Worm (Caenorhabditis elegans): ENCODE results near the gene ZK822.9.

- TF ChIP-seq T22C8.4 (GFP tag; IDR thresholded peaks at IDR 0.05) (no peak), ztf-23 (GFP tag; IDR thresholded peaks at IDR 0.05) (no peak), tab-1 (GFP tag; IDR thresholded peaks at IDR 0.05) (no peak), med-1 (GFP tag; optimal IDR thresholded peaks at IDR 0.05; ENCODE audit: insufficient read depth) (no peak), flt-1 (GFP tag; IDR thresholded peaks at IDR 0.05) (no peak), klf-2 (GFP tag; conservative IDR thresholded peaks at IDR 0.05) (no peak), cog-1 (tag; optimal IDR thresholded peaks at IDR 0.05) (no peak), ref-1 (GFP tag; conservative IDR thresholded peaks at IDR 0.05) (no peak)
Measured at ce11 chrIV:11913295-11913940, 2.3 kb upstream of the ZK822.9 start.

Data from whole organism, midembryonic.